Worm (Caenorhabditis elegans) whole organism, L4 larva: ENCODE data around the gene D1086.3.

ENCODE experiments used
- T20F7.1 ChIP-seq: fragments of 200-800 bp; sonication (Bioruptor generic); optimal IDR thresholded peaks from 2 replicates; lab custom pipeline; 2018; ENCODE audit warnings: mild to moderate bottlenecking, missing genetic modification characterization, missing compliant biosample characterization
- ZK546.5 ChIP-seq, 2 experiments: sonication (generic microtip); optimal IDR thresholded peaks; 2 replicates each; lab custom pipeline; 2017; ENCODE audit warnings: missing biosample characterization in 2 of 2, missing genetic modification characterization in 2 of 2
- aha-1 ChIP-seq: fragments of 150-350 bp; peaks from one replicate; lab custom pipeline; 2014; ENCODE audit warnings: missing biosample characterization, missing genetic modification characterization
- ceh-20 ChIP-seq: fragments of 200-800 bp; sonication (Bioruptor generic); IDR thresholded peaks from 2 replicates; pipeline ENCODE4 v1.3.6; 2022; ENCODE audit warnings: missing genetic modification reagents, missing genetic modification characterization, missing compliant biosample characterization
- ceh-44 ChIP-seq: fragments of 200-800 bp; sonication (Bioruptor generic); IDR thresholded peaks from 2 replicates; pipeline ENCODE4 v1.3.6; 2022; ENCODE audit warnings: missing genetic modification reagents, missing genetic modification characterization, missing compliant biosample characterization
- ceh-62 ChIP-seq: sonication (generic microtip); optimal IDR thresholded peaks from 2 replicates; lab custom pipeline; 2017; ENCODE audit warnings: missing biosample characterization, missing genetic modification characterization
- daf-16 ChIP-seq, 3 experiments: sonication (generic microtip); optimal IDR thresholded peaks; 2 replicates each; lab custom pipeline; 2016 to 2017; ENCODE audit warnings: missing genetic modification characterization in 3 of 3, missing genetic modification reagents in 3 of 3, mild to moderate bottlenecking in 2 of 3, missing compliant biosample characterization in 2 of 3, missing biosample characterization in 1 of 3, moderate library complexity in 1 of 3
- daf-19 ChIP-seq: fragments of 200-800 bp; sonication (Bioruptor generic); conservative IDR thresholded peaks from 2 replicates; pipeline ENCODE4 v1.3.6; 2022; ENCODE audit warnings: missing genetic modification characterization, missing compliant biosample characterization
- duxl-1 ChIP-seq: sonication (generic microtip); optimal IDR thresholded peaks from 2 replicates; lab custom pipeline; 2016; ENCODE audit warnings: mild to moderate bottlenecking, missing genetic modification characterization, moderate library complexity, missing compliant biosample characterization; ENCODE audit not compliant: poor library complexity
- dve-1 ChIP-seq: sonication (generic microtip); optimal IDR thresholded peaks from 2 replicates; lab custom pipeline; 2017; ENCODE audit warnings: antibody characterized with exemption, mild to moderate bottlenecking, missing genetic modification characterization, missing compliant biosample characterization; ENCODE audit not compliant: insufficient read depth
- egl-43 ChIP-seq: fragments of 200-800 bp; sonication (Bioruptor generic); IDR thresholded peaks from 2 replicates; pipeline ENCODE4 v1.3.6; 2022; ENCODE audit warnings: missing genetic modification reagents, missing genetic modification characterization, missing compliant biosample characterization
- fkh-10 ChIP-seq: fragments of 150-350 bp; optimal IDR thresholded peaks from 2 replicates; lab custom pipeline; 2014; ENCODE audit warnings: missing biosample characterization, missing genetic modification reagents, missing genetic modification characterization
- hif-1 ChIP-seq, 2 experiments: sonication (generic microtip); optimal IDR thresholded peaks; 2 replicates each; lab custom pipeline; 2016 to 2017; ENCODE audit warnings: missing compliant biosample characterization in 2 of 2, missing genetic modification characterization in 2 of 2, missing genetic modification reagents in 2 of 2, missing genotype in 2 of 2, mild to moderate bottlenecking in 1 of 2
- hlh-11 ChIP-seq: fragments of 200-800 bp; sonication (Bioruptor generic); optimal IDR thresholded peaks from 2 replicates; lab custom pipeline; 2018; ENCODE audit warnings: mild to moderate bottlenecking, missing genetic modification characterization, missing compliant biosample characterization
- hlh-30 ChIP-seq: sonication (generic microtip); optimal IDR thresholded peaks from 2 replicates; lab custom pipeline; 2017; ENCODE audit warnings: antibody characterized with exemption, mild to moderate bottlenecking, missing genetic modification characterization, missing compliant biosample characterization; ENCODE audit not compliant: insufficient read depth
- lim-7 ChIP-seq: fragments of 200-800 bp; sonication (Bioruptor generic); IDR thresholded peaks from 2 replicates; pipeline ENCODE4 v1.3.6; 2022; ENCODE audit warnings: missing genetic modification characterization, missing compliant biosample characterization
- lin-1 ChIP-seq: fragments of 200-800 bp; sonication (Bioruptor generic); IDR thresholded peaks from 2 replicates; pipeline ENCODE4 v1.3.6; 2022; ENCODE audit warnings: missing genetic modification reagents, missing genetic modification characterization, missing compliant biosample characterization
- lin-29 ChIP-seq: fragments of 200-800 bp; sonication (Bioruptor generic); IDR thresholded peaks from 2 replicates; pipeline ENCODE4 v1.3.6; 2022; ENCODE audit warnings: missing genetic modification reagents, missing genetic modification characterization, missing compliant biosample characterization
- lsy-2 ChIP-seq, 2 experiments: fragments of 150-350 bp in 1 of 2; sonication (generic microtip) in 1 of 2; optimal IDR thresholded peaks; 2 replicates each; lab custom pipeline; 2014 to 2017; ENCODE audit warnings: missing biosample characterization in 2 of 2, missing genetic modification characterization in 2 of 2
- mdl-1 ChIP-seq, 2 experiments: fragments of 150-350 bp in 1 of 2; sonication (generic microtip) in 1 of 2; optimal IDR thresholded peaks; 2 replicates each; lab custom pipeline; 2014 to 2017; ENCODE audit warnings: missing biosample characterization in 2 of 2, missing genetic modification characterization in 2 of 2
- mxl-3 ChIP-seq: fragments of 200-800 bp; sonication (Bioruptor generic); optimal IDR thresholded peaks from 2 replicates; lab custom pipeline; 2018; ENCODE audit warnings: mild to moderate bottlenecking, missing genetic modification characterization, missing compliant biosample characterization
- nhr-10 ChIP-seq: fragments of 150-350 bp; optimal IDR thresholded peaks from 2 replicates; lab custom pipeline; 2014; ENCODE audit warnings: missing biosample characterization, missing genetic modification characterization
- nhr-25 ChIP-seq: sonication (generic microtip); optimal IDR thresholded peaks from 2 replicates; lab custom pipeline; 2017; ENCODE audit warnings: missing genetic modification characterization, mild to moderate bottlenecking, missing compliant biosample characterization, antibody characterized with exemption, moderate library complexity, borderline replicate concordance; ENCODE audit not compliant: insufficient read depth
- nhr-28 ChIP-seq: fragments of 150-350 bp; optimal IDR thresholded peaks from 2 replicates; lab custom pipeline; 2014; ENCODE audit warnings: missing biosample characterization, missing genetic modification characterization
- nhr-48 ChIP-seq: sonication (generic microtip); optimal IDR thresholded peaks from 2 replicates; lab custom pipeline; 2016; ENCODE audit warnings: mild to moderate bottlenecking, missing genetic modification characterization, missing compliant biosample characterization
- nhr-6 ChIP-seq: fragments of 150-350 bp; optimal IDR thresholded peaks from 2 replicates; lab custom pipeline; 2014; ENCODE audit warnings: missing biosample characterization, missing genetic modification characterization
- nhr-77 ChIP-seq: fragments of 150-350 bp; optimal IDR thresholded peaks from 2 replicates; lab custom pipeline; 2014; ENCODE audit warnings: missing biosample characterization, missing genetic modification characterization
- pha-4 ChIP-seq, 2 experiments: fragments of 150-350 bp in 1 of 2; fragments of 200-800 bp in 1 of 2; sonication (Bioruptor generic) in 1 of 2; IDR thresholded peaks in 1 of 2; optimal IDR thresholded peaks in 1 of 2; 2 replicates each; pipeline versions ENCODE4 v1.3.6 to Lab custom; 2014 to 2022; ENCODE audit warnings: missing genetic modification characterization in 2 of 2, missing genetic modification reagents in 2 of 2, missing biosample characterization in 1 of 2, missing compliant biosample characterization in 1 of 2
- pqm-1 ChIP-seq: sonication (generic microtip); optimal IDR thresholded peaks from 2 replicates; lab custom pipeline; 2017; ENCODE audit warnings: missing biosample characterization, missing genetic modification characterization
- rbr-2 ChIP-seq: sonication (generic microtip); optimal IDR thresholded peaks from 2 replicates; lab custom pipeline; 2016; ENCODE audit warnings: missing genotype, missing genetic modification characterization, missing compliant biosample characterization
- tra-1 ChIP-seq: fragments of 200-800 bp; sonication (Bioruptor generic); IDR thresholded peaks from 2 replicates; pipeline ENCODE4 v1.3.6; 2022; ENCODE audit warnings: missing genetic modification reagents, missing genetic modification characterization, missing compliant biosample characterization
- unc-62 ChIP-seq, 3 experiments: fragments of 150-350 bp in 1 of 3; sonication (generic microtip); optimal IDR thresholded peaks in 2 of 3; peaks in 1 of 3; 1 replicate in 1 of 3; 2 replicates in 2 of 3; lab custom pipeline; 2014 to 2017; ENCODE audit warnings: missing biosample characterization in 3 of 3, missing genetic modification characterization in 3 of 3, missing genetic modification reagents in 3 of 3, missing genotype in 1 of 3
- zip-11 ChIP-seq: fragments of 200-800 bp; sonication (Bioruptor generic); IDR thresholded peaks from 2 replicates; pipeline ENCODE4 v1.3.6; 2022; ENCODE audit warnings: missing genetic modification characterization, missing compliant biosample characterization
- ztf-7 ChIP-seq: fragments of 150-350 bp; optimal IDR thresholded peaks from 2 replicates; lab custom pipeline; 2014; ENCODE audit warnings: missing biosample characterization, missing genetic modification characterization

The D1086.3 gene

ce11 chrV:14093805-14094204, 1.2 kb downstream of the D1086.3 start, which contains the start of gene D1086.8:
Gene D1086.8 (plus strand): TSS chrV:14094105.
- TF ChIP-seq ceh-62 (no peak), lsy-2 (tag; optimal IDR thresholded peaks at IDR 0.05; lab: Kevin White, UChicago) (peak in 1 of 2 experiments; percentile 17), daf-16 (GFP tag; optimal IDR thresholded peaks at IDR 0.05; lab: Kevin White, UChicago) (peak in 1 of 2 experiments; percentile 13), daf-16 (tag; optimal IDR thresholded peaks at IDR 0.05; lab: Kevin White, UChicago) (no peak), lin-29 (GFP tag; lab: Robert Waterston, UW) (no peak)
- TF ChIP-seq, all 104 proteins: peak for 2

ce11 chrV:14094546-14094945, 2.0 kb downstream of the D1086.3 start:
- TF ChIP-seq lim-7 (no peak), hlh-30 (no peak), dve-1 (no peak), nhr-6 (tag; lab: Kevin White, UChicago) (no peak), hif-1 (tag; optimal IDR thresholded peaks at IDR 0.05; lab: Kevin White, UChicago) (no peak), nhr-77 (tag; lab: Kevin White, UChicago) (no peak), tra-1 (no peak), nhr-28 (no peak), hlh-11 (no peak), ceh-44 (GFP tag; lab: Robert Waterston, UW) (no peak), nhr-25 (tag; lab: Kevin White, UChicago) (no peak), egl-43 (GFP tag; lab: Robert Waterston, UW) (no peak), fkh-10 (GFP tag; lab: Kevin White, UChicago) (no peak), duxl-1 (no peak), daf-19 (GFP tag; lab: Robert Waterston, UW) (no peak), zip-11 (GFP tag; lab: Robert Waterston, UW) (no peak), lin-1 (GFP tag; lab: Robert Waterston, UW) (no peak), pqm-1 (tag; lab: Kevin White, UChicago) (no peak), ztf-7 (tag; lab: Kevin White, UChicago) (no peak)

- no peak for TF ChIP-seq pha-4 (GFP tag; IDR thresholded peaks at IDR 0.05; lab: Robert Waterston, UW)
- TF ChIP-seq pha-4 (tag; optimal IDR thresholded peaks at IDR 0.05; lab: Kevin White, UChicago): no peak
- TF ChIP-seq unc-62 (GFP tag; optimal IDR thresholded peaks at IDR 0.05 in 1 of 2; lab: Kevin White, UChicago): peak in 1 of 2 experiments; percentile 81
- no peak for TF ChIP-seq unc-62 (tag; optimal IDR thresholded peaks at IDR 0.05; lab: Kevin White, UChicago)
- no peak for TF ChIP-seq tra-1
- TF ChIP-seq aha-1 (tag; lab: Kevin White, UChicago): peak; percentile 70
- TF ChIP-seq hlh-30: peak; percentile 60
- TF ChIP-seq nhr-25 (tag; lab: Kevin White, UChicago): peak; percentile 35
- TF ChIP-seq zip-11 (GFP tag; lab: Robert Waterston, UW): no peak
- TF ChIP-seq mxl-3 (GFP tag; lab: Kevin White, UChicago): peak; percentile 72
- TF ChIP-seq nhr-48 (tag; lab: Kevin White, UChicago): no peak
- TF ChIP-seq ceh-20 (GFP tag; lab: Robert Waterston, UW): peak; percentile 83
- TF ChIP-seq nhr-28: peak; percentile 67
- TF ChIP-seq mdl-1 (tag; optimal IDR thresholded peaks at IDR 0.05; lab: Kevin White, UChicago): peak in 1 of 2 experiments; percentile 41
- TF ChIP-seq ZK546.5 (tag; optimal IDR thresholded peaks at IDR 0.05; lab: Kevin White, UChicago): no peak
- TF ChIP-seq hlh-11: peak; percentile 15
- TF ChIP-seq rbr-2 (tag; lab: Kevin White, UChicago): no peak
- no peak for TF ChIP-seq nhr-10 (tag; lab: Kevin White, UChicago)
Observed at ce11 chrV:14094953-14095352, 2.4 kb downstream of the D1086.3 start.

ce11 chrV:14097358-14097757, 4.8 kb downstream of the D1086.3 start:
- TF ChIP-seq unc-62 (GFP tag; optimal IDR thresholded peaks at IDR 0.05 in 1 of 2; lab: Kevin White, UChicago) (peak in 1 of 2 experiments; percentile 45), unc-62 (tag; optimal IDR thresholded peaks at IDR 0.05; lab: Kevin White, UChicago) (no peak), T20F7.1 (GFP tag; lab: Kevin White, UChicago) (no peak)
